Worm (Caenorhabditis elegans) whole organism, L2 larva: Measurements from ENCODE around the gene K10C2.14.

Experiments
- C34F6.9 ChIP-seq: fragments of 150-350 bp; optimal IDR thresholded peaks from 2 replicates; lab custom pipeline; 2014; ENCODE audit warnings: missing biosample characterization, missing genetic modification characterization
- F13H6.1 ChIP-seq: sonication (generic microtip); optimal IDR thresholded peaks from 2 replicates; lab custom pipeline; 2016; ENCODE audit warnings: missing genetic modification characterization, missing compliant biosample characterization
- R02D3.7 ChIP-seq: fragments of 150-350 bp; optimal IDR thresholded peaks from 2 replicates; lab custom pipeline; 2014; ENCODE audit warnings: missing biosample characterization, missing genetic modification characterization
- ZK546.5 ChIP-seq: sonication (generic microtip); optimal IDR thresholded peaks from 2 replicates; lab custom pipeline; 2017; ENCODE audit warnings: missing biosample characterization, missing genetic modification characterization
- alr-1 ChIP-seq: fragments of 150-350 bp; optimal IDR thresholded peaks from 2 replicates; lab custom pipeline; 2014; ENCODE audit warnings: missing biosample characterization, missing genetic modification characterization
- aly-2 ChIP-seq: fragments of 150-350 bp; optimal IDR thresholded peaks from 2 replicates; lab custom pipeline; 2014; ENCODE audit warnings: missing biosample characterization, missing genetic modification characterization
- ama-1 ChIP-seq: fragments of 150-350 bp; optimal IDR thresholded peaks from 2 replicates; lab custom pipeline; 2018; ENCODE audit warnings: inconsistent platforms
- blmp-1 ChIP-seq: sonication (generic microtip); optimal IDR thresholded peaks from 2 replicates; lab custom pipeline; 2017; ENCODE audit warnings: missing genetic modification characterization, mild to moderate bottlenecking, missing compliant biosample characterization, antibody characterized with exemption, moderate library complexity; ENCODE audit not compliant: insufficient read depth
- ceh-16 ChIP-seq: fragments of 150-350 bp; optimal IDR thresholded peaks from 2 replicates; lab custom pipeline; 2014; ENCODE audit warnings: missing biosample characterization, missing genetic modification characterization
- ceh-82 ChIP-seq: fragments of 150-350 bp; optimal IDR thresholded peaks from 2 replicates; lab custom pipeline; 2014; ENCODE audit warnings: missing biosample characterization, missing genetic modification characterization
- crh-2 ChIP-seq: sonication (generic microtip); optimal IDR thresholded peaks from 2 replicates; lab custom pipeline; 2017; ENCODE audit warnings: missing biosample characterization, missing genetic modification characterization
- dmd-4 ChIP-seq: sonication (generic microtip); optimal IDR thresholded peaks from 2 replicates; lab custom pipeline; 2017; ENCODE audit warnings: missing biosample characterization, missing genetic modification characterization
- egl-27 ChIP-seq: sonication (generic microtip); optimal IDR thresholded peaks from 3 replicates; lab custom pipeline; 2017; ENCODE audit warnings: missing biosample characterization, missing genetic modification reagents, missing genetic modification characterization
- elt-1 ChIP-seq: fragments of 150-350 bp; optimal IDR thresholded peaks from 2 replicates; lab custom pipeline; 2014; ENCODE audit warnings: missing biosample characterization, missing genetic modification characterization
- elt-3 ChIP-seq: sonication (generic microtip); optimal IDR thresholded peaks from 2 replicates; lab custom pipeline; 2017; ENCODE audit warnings: missing biosample characterization, missing genetic modification characterization
- fos-1 ChIP-seq: fragments of 150-350 bp; optimal IDR thresholded peaks from 2 replicates; lab custom pipeline; 2014; ENCODE audit warnings: missing biosample characterization, missing genetic modification characterization
- gmeb-1 ChIP-seq: fragments of 150-350 bp; optimal IDR thresholded peaks from 2 replicates; lab custom pipeline; 2014; ENCODE audit warnings: missing biosample characterization, missing genetic modification characterization
- lin-11 ChIP-seq: fragments of 150-350 bp; sonication (generic microtip); optimal IDR thresholded peaks from 2 replicates; lab custom pipeline; 2014; ENCODE audit warnings: missing biosample characterization, missing genetic modification characterization, inconsistent platforms, mixed read lengths
- lin-13 ChIP-seq: fragments of 150-350 bp; optimal IDR thresholded peaks from 2 replicates; lab custom pipeline; 2014; ENCODE audit warnings: missing biosample characterization, missing genetic modification reagents, missing genetic modification characterization
- lsy-2 ChIP-seq, 2 experiments: fragments of 150-350 bp in 1 of 2; sonication (generic microtip) in 1 of 2; optimal IDR thresholded peaks; 2 replicates each; lab custom pipeline; 2014 to 2017; ENCODE audit warnings: missing biosample characterization in 2 of 2, missing genetic modification characterization in 2 of 2
- mab-5 ChIP-seq: fragments of 150-350 bp; optimal IDR thresholded peaks from 2 replicates; lab custom pipeline; 2014; ENCODE audit warnings: missing biosample characterization, missing genetic modification characterization
- mbf-1 ChIP-seq: sonication (generic microtip); optimal IDR thresholded peaks from 2 replicates; lab custom pipeline; 2017; ENCODE audit warnings: missing biosample characterization, missing genetic modification characterization
- mdl-1 ChIP-seq, 2 experiments: fragments of 150-350 bp in 1 of 2; sonication (generic microtip) in 1 of 2; optimal IDR thresholded peaks; 2 replicates each; lab custom pipeline; 2017; ENCODE audit warnings: missing biosample characterization in 2 of 2, missing genetic modification characterization in 2 of 2
- nhr-10 ChIP-seq: sonication (generic microtip); optimal IDR thresholded peaks from 2 replicates; lab custom pipeline; 2017; ENCODE audit warnings: missing biosample characterization, missing genetic modification characterization
- nhr-11 ChIP-seq: fragments of 150-350 bp; optimal IDR thresholded peaks from 2 replicates; lab custom pipeline; 2014; ENCODE audit warnings: missing biosample characterization, missing genetic modification characterization
- nhr-12 ChIP-seq: fragments of 150-350 bp; optimal IDR thresholded peaks from 2 replicates; lab custom pipeline; 2014; ENCODE audit warnings: missing biosample characterization, missing genetic modification characterization
- nhr-129 ChIP-seq: fragments of 150-350 bp; optimal IDR thresholded peaks from 2 replicates; lab custom pipeline; 2014; ENCODE audit warnings: missing biosample characterization, missing genetic modification characterization
- nhr-21 ChIP-seq: fragments of 150-350 bp; optimal IDR thresholded peaks from 2 replicates; lab custom pipeline; 2014; ENCODE audit warnings: missing biosample characterization, missing genetic modification characterization
- nhr-23 ChIP-seq: fragments of 150-350 bp; optimal IDR thresholded peaks from 2 replicates; lab custom pipeline; 2014; ENCODE audit warnings: missing biosample characterization, missing genetic modification reagents, missing genetic modification characterization
- nhr-25 ChIP-seq: fragments of 150-350 bp; sonication (generic microtip); optimal IDR thresholded peaks from 3 replicates; lab custom pipeline; 2014; ENCODE audit warnings: missing biosample characterization, missing genetic modification characterization
- nhr-6 ChIP-seq: fragments of 150-350 bp; optimal IDR thresholded peaks from 2 replicates; lab custom pipeline; 2014; ENCODE audit warnings: missing biosample characterization, missing genetic modification characterization
- nhr-77 ChIP-seq: fragments of 150-350 bp; optimal IDR thresholded peaks from 2 replicates; lab custom pipeline; 2014; ENCODE audit warnings: missing biosample characterization, missing genetic modification characterization
- peb-1 ChIP-seq: fragments of 150-350 bp; optimal IDR thresholded peaks from 2 replicates; lab custom pipeline; 2014; ENCODE audit warnings: missing biosample characterization, missing genetic modification characterization
- sma-9 ChIP-seq, 2 experiments: fragments of 150-350 bp in 1 of 2; sonication (generic microtip) in 1 of 2; optimal IDR thresholded peaks; 2 replicates each; lab custom pipeline; 2014 to 2016; ENCODE audit warnings: missing genetic modification characterization in 2 of 2, mild to moderate bottlenecking in 1 of 2, missing biosample characterization in 1 of 2, missing compliant biosample characterization in 1 of 2, missing genetic modification reagents in 1 of 2, moderate library complexity in 1 of 2
- unc-55 ChIP-seq: fragments of 150-350 bp; sonication (generic microtip); optimal IDR thresholded peaks from 3 replicates; lab custom pipeline; 2014; ENCODE audit warnings: missing biosample characterization, missing genetic modification reagents, missing genetic modification characterization
- zag-1 ChIP-seq: fragments of 150-350 bp; optimal IDR thresholded peaks from 2 replicates; lab custom pipeline; 2014; ENCODE audit warnings: missing biosample characterization, missing genetic modification characterization
- ztf-11 ChIP-seq: sonication (generic microtip); optimal IDR thresholded peaks from 2 replicates; lab custom pipeline; 2017; ENCODE audit warnings: missing biosample characterization, missing genetic modification characterization
- ztf-4 ChIP-seq: fragments of 150-350 bp; optimal IDR thresholded peaks from 2 replicates; lab custom pipeline; 2014; ENCODE audit warnings: missing biosample characterization, missing genetic modification characterization

Gene K10C2.14

ce11 chrX:6437545-6437944, 2.8 kb downstream of the K10C2.14 start, which contains the start of gene K10C2.8:
TSS of gene K10C2.8 (minus strand) at chrX:6437645.
- no peak for TF ChIP-seq nhr-23 (tag; lab: Kevin White, UChicago)
- no peak for TF ChIP-seq R02D3.7 (tag; lab: Kevin White, UChicago)
- no peak for TF ChIP-seq mdl-1 (tag; optimal IDR thresholded peaks at IDR 0.05; lab: Kevin White, UChicago)
- TF ChIP-seq elt-3 (tag; lab: Kevin White, UChicago): no peak
- TF ChIP-seq nhr-21: no peak
- no peak for TF ChIP-seq fos-1 (tag; lab: Kevin White, UChicago)
- no peak for TF ChIP-seq mbf-1 (tag; lab: Kevin White, UChicago)
- no peak for TF ChIP-seq nhr-77 (tag; lab: Kevin White, UChicago)
- TF ChIP-seq F13H6.1 (tag; lab: Kevin White, UChicago): no peak
- TF ChIP-seq sma-9 (GFP tag; optimal IDR thresholded peaks at IDR 0.05; lab: Kevin White, UChicago): no peak
- no peak for TF ChIP-seq sma-9 (tag; optimal IDR thresholded peaks at IDR 0.05; lab: Kevin White, UChicago)
- TF ChIP-seq nhr-6 (tag; lab: Kevin White, UChicago): no peak
- no peak for TF ChIP-seq nhr-10 (tag; lab: Kevin White, UChicago)
- TF ChIP-seq peb-1 (tag; lab: Kevin White, UChicago): no peak
- no peak for TF ChIP-seq unc-55 (GFP tag; lab: Kevin White, UChicago)
- TF ChIP-seq gmeb-1 (tag; lab: Kevin White, UChicago): no peak
- no peak for TF ChIP-seq ztf-11
- no peak for TF ChIP-seq ama-1 (lab: Kevin White, UChicago)
- TF ChIP-seq zag-1 (tag; lab: Kevin White, UChicago): no peak
- no peak for TF ChIP-seq mab-5

ce11 chrX:6435812-6436211, 4.6 kb downstream of the K10C2.14 start:
- TF ChIP-seq unc-55 (GFP tag; lab: Kevin White, UChicago) (no peak), alr-1 (tag; lab: Kevin White, UChicago) (no peak), ZK546.5 (no peak), elt-3 (tag; lab: Kevin White, UChicago) (no peak), elt-1 (tag; lab: Kevin White, UChicago) (no peak), dmd-4 (tag; lab: Kevin White, UChicago) (no peak), C34F6.9 (no peak), crh-2 (tag; lab: Kevin White, UChicago) (no peak), nhr-129 (no peak), ceh-16 (tag; lab: Kevin White, UChicago) (no peak), lin-11 (no peak), aly-2 (tag; lab: Kevin White, UChicago) (no peak), gmeb-1 (tag; lab: Kevin White, UChicago) (no peak), lin-13 (no peak), ceh-82 (no peak), fos-1 (tag; lab: Kevin White, UChicago) (no peak)

DNA sequence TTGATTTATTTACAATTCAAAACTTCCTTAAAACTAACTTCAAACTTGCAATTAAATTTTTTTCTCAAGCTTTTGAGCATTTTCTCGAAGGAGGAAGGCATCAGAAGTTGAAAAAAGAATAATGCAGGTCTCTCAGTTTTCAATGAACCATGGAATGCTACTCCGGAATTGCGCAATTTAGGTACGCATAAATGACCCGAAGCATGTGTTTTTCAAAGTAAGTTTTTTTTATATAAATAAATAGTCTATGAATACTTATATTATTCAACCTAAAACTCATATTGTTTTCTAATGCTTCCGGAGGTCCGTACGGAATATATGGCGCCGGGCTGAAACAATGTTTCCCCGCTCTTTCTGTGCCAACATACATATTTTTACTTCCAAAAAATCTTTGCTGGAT, 6.7 kb downstream of the K10C2.14 start, which contains the start of gene K10C2.2:
Gene K10C2.2, minus strand, starts transcription at position 101 of the 400 bp plus-strand sequence.
- TF ChIP-seq nhr-25 (tag; lab: Kevin White, UChicago) (no peak), lsy-2 (tag; optimal IDR thresholded peaks at IDR 0.05; lab: Kevin White, UChicago) (no peak), mbf-1 (tag; lab: Kevin White, UChicago) (no peak), crh-2 (tag; lab: Kevin White, UChicago) (no peak), nhr-129 (no peak), elt-1 (tag; lab: Kevin White, UChicago) (no peak), peb-1 (tag; lab: Kevin White, UChicago) (no peak), nhr-77 (tag; lab: Kevin White, UChicago) (no peak), egl-27 (tag; lab: Kevin White, UChicago) (no peak), alr-1 (tag; lab: Kevin White, UChicago) (no peak), nhr-12 (no peak), ceh-82 (no peak), nhr-11 (tag; lab: Kevin White, UChicago) (no peak), R02D3.7 (tag; lab: Kevin White, UChicago) (no peak), ztf-4 (no peak), blmp-1 (tag; lab: Kevin White, UChicago) (no peak), nhr-10 (tag; lab: Kevin White, UChicago) (no peak), fos-1 (tag; lab: Kevin White, UChicago) (no peak)
